Worm (Caenorhabditis elegans) whole organism, young adult: Measurements from ENCODE around the gene fipr-2.
A peak's percentile ranks its signal among the peaks of the same experiment; 100 is the strongest.

ENCODE experiments used
- B0035.1 ChIP-seq: sonication (generic microtip); optimal IDR thresholded peaks from 2 replicates; lab custom pipeline; 2016; ENCODE audit warnings: missing genetic modification characterization, mild to moderate bottlenecking, missing compliant biosample characterization, missing genotype, missing genetic modification reagents
- B0261.1 ChIP-seq: sonication (generic microtip); optimal IDR thresholded peaks from 2 replicates; lab custom pipeline; 2016; ENCODE audit warnings: mild to moderate bottlenecking, missing genetic modification characterization, moderate library complexity, missing compliant biosample characterization
- F23B12.7 ChIP-seq: sonication (generic microtip); optimal IDR thresholded peaks from 2 replicates; lab custom pipeline; 2017; ENCODE audit warnings: missing genetic modification characterization, mild to moderate bottlenecking, missing compliant biosample characterization, antibody characterized with exemption, moderate library complexity; ENCODE audit not compliant: insufficient read depth
- K11D2.4 ChIP-seq: fragments of 200-800 bp; sonication (Bioruptor generic); IDR thresholded peaks from 2 replicates; pipeline ENCODE4 v1.3.6; 2022; ENCODE audit warnings: missing genetic modification reagents, missing genetic modification characterization, missing compliant biosample characterization
- Y53F4B.3 ChIP-seq: fragments of 200-800 bp; sonication (Bioruptor generic); IDR thresholded peaks from 2 replicates; pipeline ENCODE4 v1.3.6; 2022; ENCODE audit warnings: missing genetic modification reagents, missing genetic modification characterization, missing compliant biosample characterization
- Y53G8AR.9 ChIP-seq: fragments of 200-800 bp; sonication (Bioruptor generic); conservative IDR thresholded peaks from 2 replicates; pipeline ENCODE4 v1.3.6; 2022; ENCODE audit warnings: missing genetic modification reagents, missing genetic modification characterization, missing compliant biosample characterization
- Y56A3A.18 ChIP-seq: fragments of 200-800 bp; sonication (Bioruptor generic); IDR thresholded peaks from 2 replicates; pipeline ENCODE4 v1.3.6; 2022; ENCODE audit warnings: missing genetic modification reagents, missing genetic modification characterization, missing compliant biosample characterization
- atf-7 ChIP-seq: sonication (generic microtip); optimal IDR thresholded peaks from 2 replicates; lab custom pipeline; 2017; ENCODE audit warnings: mild to moderate bottlenecking, missing genetic modification characterization, missing compliant biosample characterization
- attf-3 ChIP-seq: fragments of 200-800 bp; sonication (Bioruptor generic); conservative IDR thresholded peaks from 2 replicates; pipeline ENCODE4 v1.3.6; 2022; ENCODE audit warnings: missing genetic modification reagents, missing genetic modification characterization, missing compliant biosample characterization
- attf-5 ChIP-seq: fragments of 200-800 bp; sonication (Bioruptor generic); optimal IDR thresholded peaks from 2 replicates; lab custom pipeline; 2018; ENCODE audit warnings: mild to moderate bottlenecking, missing genetic modification characterization, missing compliant biosample characterization
- efl-1 ChIP-seq: fragments of 150-350 bp; optimal IDR thresholded peaks from 2 replicates; lab custom pipeline; 2014; ENCODE audit warnings: missing biosample characterization, missing genetic modification reagents, missing genetic modification characterization
- fkh-3 ChIP-seq: sonication (generic microtip); optimal IDR thresholded peaks from 2 replicates; lab custom pipeline; 2016; ENCODE audit warnings: mild to moderate bottlenecking, missing genetic modification characterization, missing compliant biosample characterization
- him-1 ChIP-seq: sonication (generic microtip); optimal IDR thresholded peaks from 2 replicates; lab custom pipeline; 2016; ENCODE audit warnings: missing genotype, missing genetic modification reagents, missing genetic modification characterization, missing compliant biosample characterization
- hlh-26 ChIP-seq: fragments of 200-800 bp; sonication (Bioruptor generic); conservative IDR thresholded peaks from 2 replicates; pipeline ENCODE4 v1.3.6; 2022; ENCODE audit warnings: missing genetic modification reagents, missing genetic modification characterization, missing compliant biosample characterization
- madf-6 ChIP-seq: fragments of 200-800 bp; sonication (Bioruptor generic); IDR thresholded peaks from 2 replicates; pipeline ENCODE4 v1.3.6; 2022; ENCODE audit warnings: missing genetic modification reagents, missing genetic modification characterization, missing compliant biosample characterization
- madf-8 ChIP-seq: fragments of 200-800 bp; sonication (Bioruptor generic); conservative IDR thresholded peaks from 2 replicates; pipeline ENCODE4 v1.3.6; 2022; ENCODE audit warnings: missing genetic modification reagents, missing genetic modification characterization, missing compliant biosample characterization
- nhr-80 ChIP-seq: sonication (generic microtip); optimal IDR thresholded peaks from 2 replicates; lab custom pipeline; 2016; ENCODE audit warnings: missing genetic modification characterization, missing compliant biosample characterization
- pbrm-1 ChIP-seq: fragments of 200-800 bp; sonication (Bioruptor generic); IDR thresholded peaks from 2 replicates; pipeline ENCODE4 v1.3.6; 2022; ENCODE audit warnings: missing genetic modification reagents, missing genetic modification characterization, missing compliant biosample characterization
- pha-4 ChIP-seq: fragments of 150-350 bp; sonication (generic microtip); optimal IDR thresholded peaks from 2 replicates; lab custom pipeline; 2014; ENCODE audit warnings: missing biosample characterization, missing genetic modification reagents, missing genetic modification characterization
- rec-8 ChIP-seq, 2 experiments: sonication (generic microtip); optimal IDR thresholded peaks; 2 replicates each; lab custom pipeline; 2016; ENCODE audit warnings: mild to moderate bottlenecking in 2 of 2, missing genetic modification characterization in 2 of 2, missing genetic modification reagents in 2 of 2, missing genotype in 2 of 2, missing biosample characterization in 1 of 2, missing compliant biosample characterization in 1 of 2, moderate library complexity in 1 of 2
- repo-1 ChIP-seq: sonication (generic microtip); optimal IDR thresholded peaks from 2 replicates; lab custom pipeline; 2017; ENCODE audit warnings: mild to moderate bottlenecking, missing genetic modification characterization, missing compliant biosample characterization
- rpc-1 ChIP-seq, 2 experiments: fragments of 150-350 bp in 1 of 2; sonication (generic microtip) in 1 of 2; optimal IDR thresholded peaks; 2 replicates each; lab custom pipeline; 2014 to 2018; ENCODE audit warnings: missing biosample characterization in 1 of 2, missing genetic modification characterization in 1 of 2, missing genetic modification reagents in 1 of 2, missing genotype in 1 of 2
- sdz-38 ChIP-seq: sonication (generic microtip); optimal IDR thresholded peaks from 2 replicates; lab custom pipeline; 2016; ENCODE audit warnings: missing genotype, missing genetic modification characterization, missing compliant biosample characterization
- snpc-1.1 ChIP-seq: sonication (generic microtip); optimal IDR thresholded peaks from 2 replicates; lab custom pipeline; 2017; ENCODE audit warnings: missing genetic modification characterization, mild to moderate bottlenecking, missing compliant biosample characterization, antibody characterized with exemption, moderate library complexity, missing genotype, missing genetic modification reagents; ENCODE audit not compliant: insufficient read depth
- snpc-1.3 ChIP-seq: sonication (generic microtip); optimal IDR thresholded peaks from 2 replicates; lab custom pipeline; 2017; ENCODE audit warnings: missing genetic modification characterization, mild to moderate bottlenecking, missing compliant biosample characterization, antibody characterized with exemption, moderate library complexity, missing genotype, missing genetic modification reagents; ENCODE audit not compliant: insufficient read depth
- tbp1 ChIP-seq: fragments of 200-800 bp; sonication (Bioruptor generic); optimal IDR thresholded peaks from 2 replicates; lab custom pipeline; 2018; ENCODE audit warnings: mild to moderate bottlenecking, missing genetic modification characterization, missing compliant biosample characterization
- ztf-25 ChIP-seq: fragments of 200-800 bp; sonication (Bioruptor generic); IDR thresholded peaks from 2 replicates; pipeline ENCODE4 v1.3.6; 2022; ENCODE audit warnings: missing genetic modification reagents, missing genetic modification characterization, missing compliant biosample characterization
- ztf-3 ChIP-seq: fragments of 200-800 bp; sonication (Bioruptor generic); optimal IDR thresholded peaks from 2 replicates; lab custom pipeline; 2018; ENCODE audit warnings: mild to moderate bottlenecking, missing genetic modification characterization, missing compliant biosample characterization
- ztf-6 ChIP-seq: fragments of 200-800 bp; sonication (Bioruptor generic); IDR thresholded peaks from 2 replicates; pipeline ENCODE4 v1.3.6; 2022; ENCODE audit warnings: missing genetic modification reagents, missing genetic modification characterization, missing compliant biosample characterization

Gene fipr-2

ce11 chrV:12400677-12401236 is 35.6 kb downstream of the fipr-2 start, which contains the start of the genes K01D12.20 and miga-1:
TSS of gene K01D12.20 (minus strand) at chrV:12400814.
TSS of gene miga-1 (minus strand) at chrV:12400859.
- TF ChIP-seq attf-3 (GFP tag; lab: Robert Waterston, UW) (peak; percentile 96), atf-7 (tag; lab: Kevin White, UChicago) (peak; percentile 33), F23B12.7 (peak; percentile 4), pha-4 (no peak), rpc-1 (optimal IDR thresholded peaks at IDR 0.05; lab: Kevin White, UChicago) (no peak), rpc-1 (tag; optimal IDR thresholded peaks at IDR 0.05; lab: Kevin White, UChicago) (no peak), nhr-80 (tag; lab: Kevin White, UChicago) (peak; percentile 18), sdz-38 (tag; lab: Kevin White, UChicago) (no peak), attf-5 (GFP tag; lab: Kevin White, UChicago) (peak; percentile 7), madf-6 (GFP tag; lab: Robert Waterston, UW) (peak; percentile 29; the same call in 1 of the 2 replicates)

- TF ChIP-seq ztf-6 (GFP tag; lab: Robert Waterston, UW) (no peak), fkh-3 (tag; lab: Kevin White, UChicago) (no peak), snpc-1.1 (tag; lab: Kevin White, UChicago) (no peak), K11D2.4 (GFP tag; lab: Robert Waterston, UW) (no peak), attf-3 (GFP tag; lab: Robert Waterston, UW) (0 out of 2 replicates have a peak, but pooled peaks have one; percentile 31), madf-6 (GFP tag; lab: Robert Waterston, UW) (peak; percentile 80), madf-8 (GFP tag; lab: Robert Waterston, UW) (0 out of 2 replicates have a peak, but pooled peaks have one; percentile 7), snpc-1.3 (no peak), efl-1 (GFP tag; lab: Kevin White, UChicago) (peak; percentile 22), Y53G8AR.9 (no peak), rec-8 (tag; optimal IDR thresholded peaks at IDR 0.05; lab: Kevin White, UChicago) (no peak)
These were observed 36.2 kb downstream of the fipr-2 start, which contains the start of gene K01D12.7 for ce11 chrV:12401383-12401782. TSS of gene K01D12.7 (minus strand) at chrV:12401483.

- no peak for TF ChIP-seq ztf-3 (GFP tag; lab: Kevin White, UChicago)
These were observed 37.2 kb downstream of the fipr-2 start, which contains the start of gene K01D12.8 for ce11 chrV:12402355-12402754. TSS of gene K01D12.8 (plus strand) at chrV:12402655.

- TF ChIP-seq atf-7 (tag; lab: Kevin White, UChicago) = no peak
These were observed 39.4 kb downstream of the fipr-2 start, which contains the start of gene K01D12.9 for ce11 chrV:12404544-12404943. TSS of gene K01D12.9 (minus strand) at chrV:12404644.

ce11 chrV:12405929-12406328 is 40.8 kb downstream of the fipr-2 start, which contains the start of gene K01D12.10:
TSS of gene K01D12.10 (plus strand) at chrV:12406229.
- TF ChIP-seq madf-8 (GFP tag; lab: Robert Waterston, UW) = no peak
- no peak for TF ChIP-seq tbp1
- no peak for TF ChIP-seq sdz-38 (tag; lab: Kevin White, UChicago)
- no peak for TF ChIP-seq repo-1
- TF ChIP-seq ztf-25 (GFP tag; lab: Robert Waterston, UW) = no peak
- no peak for TF ChIP-seq him-1 (tag; lab: Kevin White, UChicago)
- no peak for TF ChIP-seq hlh-26 (GFP tag; lab: Robert Waterston, UW)
- no peak for TF ChIP-seq Y53F4B.3 (GFP tag; lab: Robert Waterston, UW)
- no peak for TF ChIP-seq B0035.1 (tag; lab: Kevin White, UChicago)
- TF ChIP-seq pbrm-1 (GFP tag; lab: Robert Waterston, UW) = no peak
- TF ChIP-seq B0261.1 (tag; lab: Kevin White, UChicago) = no peak
- TF ChIP-seq Y56A3A.18 (GFP tag; lab: Robert Waterston, UW) = no peak
- TF ChIP-seq, all 124 proteins: peak for 0
